Fruit fly (Drosophila melanogaster): Measurements from ENCODE around the gene Blos2.

dm6 chr3L:11021958-11022357, 39.4 kb upstream of the Blos2 start:
- TF ChIP-seq CTCF (optimal IDR thresholded peaks at IDR 0.05) (no peak), CG8478 (optimal IDR thresholded peaks at IDR 0.05) (no peak)

Measured in S2 (cell line).